Fruit fly (Drosophila melanogaster) whole organism, wandering third instar larva: ENCODE data around the gene MP1.

ENCODE experiments used
- Hr78 ChIP-seq: fragments of >200 bp; optimal IDR thresholded peaks from 2 replicates; lab custom pipeline; 2017; ENCODE audit warnings: missing biosample characterization, missing genetic modification characterization
- OdsH ChIP-seq: fragments of 200-800 bp; sonication (Bioruptor generic); optimal IDR thresholded peaks from 2 replicates; lab custom pipeline; 2016; ENCODE audit warnings: missing biosample characterization, mild to moderate bottlenecking, missing genetic modification characterization
- br ChIP-seq: fragments of 200-800 bp; sonication (Bioruptor generic); optimal IDR thresholded peaks from 2 replicates; lab custom pipeline; 2016; ENCODE audit warnings: missing biosample characterization, missing genetic modification characterization
- brk ChIP-seq: fragments of 200-800 bp; sonication (Bioruptor generic); optimal IDR thresholded peaks from 2 replicates; lab custom pipeline; 2016; ENCODE audit warnings: missing biosample characterization, mild to moderate bottlenecking, missing genetic modification characterization
- h ChIP-seq: fragments of 200-800 bp; sonication (Bioruptor generic); optimal IDR thresholded peaks from 3 replicates; lab custom pipeline; 2016; ENCODE audit warnings: missing biosample characterization, mild to moderate bottlenecking, missing genetic modification characterization
- jim ChIP-seq: fragments of 175-275, 200-325 bp; sonication (Bioruptor generic); optimal IDR thresholded peaks from 2 replicates; lab custom pipeline; 2016; ENCODE audit warnings: missing biosample characterization, mild to moderate bottlenecking, missing genetic modification characterization
- lola ChIP-seq: fragments of >200 bp; optimal IDR thresholded peaks from 2 replicates; lab custom pipeline; 2017; ENCODE audit warnings: missing biosample characterization, missing genetic modification characterization
- sage ChIP-seq: fragments of 200-800 bp; sonication (Bioruptor generic); optimal IDR thresholded peaks from 2 replicates; lab custom pipeline; 2016; ENCODE audit warnings: missing biosample characterization, mild to moderate bottlenecking, missing genetic modification characterization
- tai ChIP-seq: sonication (Bioruptor generic); optimal IDR thresholded peaks from 2 replicates; lab custom pipeline; 2016; ENCODE audit warnings: missing biosample characterization, missing genetic modification characterization

- TF ChIP-seq sage (GFP tag; lab: Kevin White, UChicago): no peak
- no peak for TF ChIP-seq lola
- TF ChIP-seq tai: no peak
- TF ChIP-seq br (GFP tag; lab: Kevin White, UChicago): no peak
- no peak for TF ChIP-seq jim (GFP tag; lab: Kevin White, UChicago)
- TF ChIP-seq h (GFP tag; lab: Kevin White, UChicago): no peak
- no peak for TF ChIP-seq brk
- TF ChIP-seq OdsH (GFP tag; lab: Kevin White, UChicago): no peak
- no peak for TF ChIP-seq Hr78 (GFP tag; lab: Kevin White, UChicago)
These were observed 45.9 kb downstream of the MP1 start for dm6 chr3R:4353569-4353968.
